Worm (Caenorhabditis elegans) whole organism, L4/young adult: ENCODE results near the gene T21D9.2.

Experiments used
- W03F9.2 ChIP-seq: fragments of 150-350 bp; optimal IDR thresholded peaks from 2 replicates; lab custom pipeline; 2014; ENCODE audit warnings: missing biosample characterization, missing genetic modification characterization
- dao-5 ChIP-seq: sonication (generic microtip); optimal IDR thresholded peaks from 2 replicates; lab custom pipeline; 2016; ENCODE audit warnings: missing genotype, missing genetic modification characterization, moderate library complexity, missing compliant biosample characterization
- him-1 ChIP-seq: sonication (generic microtip); optimal IDR thresholded peaks from 2 replicates; lab custom pipeline; 2016; ENCODE audit warnings: missing genotype, missing genetic modification reagents, missing genetic modification characterization, missing compliant biosample characterization

T21D9.2 gene

DNA sequence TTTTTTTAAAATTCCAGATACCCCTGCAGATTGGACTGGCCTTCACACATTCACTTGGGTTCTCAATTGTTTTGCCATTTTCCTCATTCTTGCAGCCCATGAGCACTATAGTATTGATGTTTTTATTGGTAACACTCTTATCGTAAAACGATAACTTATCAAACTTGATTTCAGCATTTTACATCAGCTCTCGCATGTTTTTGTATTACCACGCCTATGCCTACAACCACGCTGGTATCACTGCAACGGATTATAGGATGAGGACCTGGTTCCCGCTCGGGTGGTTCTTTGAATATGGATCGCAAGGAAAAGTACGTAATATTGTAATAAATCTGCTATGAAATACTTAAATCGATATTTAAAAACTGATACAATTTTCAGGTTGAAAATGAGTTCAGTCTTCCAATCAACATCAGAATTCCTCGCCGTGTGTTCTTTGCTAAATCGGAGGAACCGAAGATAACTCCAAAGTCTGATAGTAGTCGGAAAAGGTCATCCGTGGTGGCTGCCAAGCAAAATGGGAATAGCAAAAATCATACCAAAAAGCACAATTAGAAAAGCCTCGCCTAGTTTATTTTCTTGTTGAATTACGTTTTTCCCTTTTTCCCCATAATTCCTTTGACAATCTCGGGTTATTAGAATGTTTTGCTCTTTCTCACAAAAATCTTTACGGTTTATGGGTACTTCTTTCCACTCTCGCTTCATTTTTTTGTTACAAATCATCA is 14.1 kb upstream of the T21D9.2 start:
- no peak for TF ChIP-seq W03F9.2 (tag; lab: Kevin White, UChicago)
- no peak for TF ChIP-seq dao-5 (tag; lab: Kevin White, UChicago)
- TF ChIP-seq him-1, result no peak

DNA sequence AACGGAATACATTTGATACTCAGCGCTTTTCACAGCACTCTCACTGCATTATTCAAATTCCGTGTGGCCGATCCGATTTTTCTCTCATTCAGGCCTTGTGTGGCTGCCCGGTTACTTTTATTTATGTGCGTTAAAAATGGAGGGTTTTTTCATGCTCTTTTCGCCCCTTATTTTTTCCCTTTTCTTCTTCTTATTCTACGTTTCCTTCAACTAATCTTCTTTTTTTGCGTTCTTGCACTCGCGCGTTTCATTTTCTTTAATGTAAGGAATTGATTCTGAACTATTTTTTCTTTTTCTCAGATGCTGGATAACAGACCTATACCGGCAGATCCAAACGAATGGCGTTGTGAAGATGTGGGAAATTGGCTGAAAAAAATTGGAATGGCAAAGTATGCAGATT is 12.0 kb upstream of the T21D9.2 start, which contains the start of gene F53B1.2:
TSS of gene F53B1.2 (plus strand) at position 301 of the 400 bp plus-strand sequence.
- TF ChIP-seq him-1, result no peak
- no peak for TF ChIP-seq dao-5 (tag; lab: Kevin White, UChicago)
- TF ChIP-seq W03F9.2 (tag; lab: Kevin White, UChicago), result no peak

DNA sequence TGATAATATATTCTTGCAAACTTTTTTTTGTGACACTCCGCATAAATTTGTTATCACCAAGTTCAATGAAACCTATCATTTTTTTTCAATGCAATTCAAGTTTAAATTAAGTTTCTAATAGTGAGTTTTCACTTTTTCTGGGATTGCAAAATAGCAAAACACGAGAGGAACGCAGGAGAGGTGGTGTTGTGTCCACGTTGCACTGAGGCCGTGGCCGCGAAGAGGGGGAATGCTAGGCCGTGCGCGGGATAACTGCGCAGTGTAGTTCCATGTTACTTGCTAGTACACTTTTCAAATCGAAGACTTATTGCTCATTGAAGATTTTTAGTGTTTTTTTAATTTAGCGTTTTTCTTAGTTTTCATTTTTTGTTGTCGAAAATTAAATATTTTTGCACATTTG is 11.5 kb upstream of the T21D9.2 start:
- no peak for TF ChIP-seq him-1
- no peak for TF ChIP-seq dao-5 (tag; lab: Kevin White, UChicago)
- TF ChIP-seq W03F9.2 (tag; lab: Kevin White, UChicago), result no peak

DNA sequence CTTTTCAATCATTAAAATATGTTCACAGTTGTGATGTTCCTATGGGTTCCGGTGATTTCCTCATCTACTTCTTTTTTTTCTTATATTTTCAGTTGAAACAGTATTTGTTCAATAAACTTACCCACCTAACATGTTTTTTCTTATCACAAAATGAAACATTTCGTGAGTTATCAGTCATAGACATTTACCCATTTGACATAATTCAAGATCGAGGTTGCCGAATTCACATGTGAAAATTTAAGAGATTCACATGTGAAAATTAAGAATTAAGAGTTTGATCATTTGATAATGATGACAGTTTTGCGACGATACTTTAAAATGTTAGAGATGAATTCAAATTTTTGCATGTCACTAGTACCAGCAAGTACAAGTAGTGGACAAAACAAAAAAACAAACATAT is 10.7 kb upstream of the T21D9.2 start:
- TF ChIP-seq him-1 (no peak), dao-5 (tag; lab: Kevin White, UChicago) (no peak), W03F9.2 (tag; lab: Kevin White, UChicago) (no peak)

- TF ChIP-seq dao-5 (tag; lab: Kevin White, UChicago), result no peak
- TF ChIP-seq him-1, result no peak
- no peak for TF ChIP-seq W03F9.2 (tag; lab: Kevin White, UChicago)
Observed at ce11 chrX:2105310-2105709, 8.6 kb upstream of the T21D9.2 start, which contains the start of gene F53B1.3. Gene F53B1.3, plus strand, starts transcription at chrX:2105610.

DNA sequence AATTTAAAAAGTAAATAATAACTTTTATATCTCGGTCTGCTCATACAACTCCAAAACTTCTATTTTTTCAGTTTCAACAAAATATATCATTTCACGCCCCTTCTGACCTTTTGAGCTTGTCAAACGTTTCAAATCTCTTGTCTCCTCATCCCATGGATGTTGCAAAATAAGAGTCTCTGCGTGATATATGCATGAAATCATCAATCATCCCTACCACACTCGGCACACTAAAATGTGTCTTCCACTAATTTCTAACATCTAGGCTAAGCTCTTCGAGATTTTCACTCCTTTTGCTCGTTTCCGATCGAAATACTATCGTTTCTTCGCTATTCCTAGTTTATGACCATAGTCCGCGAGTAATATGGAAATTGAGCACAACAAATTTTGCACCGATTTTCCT is 2.3 kb upstream of the T21D9.2 start:
- TF ChIP-seq W03F9.2 (tag; lab: Kevin White, UChicago) (no peak), dao-5 (tag; lab: Kevin White, UChicago) (no peak), him-1 (no peak)

- TF ChIP-seq dao-5 (tag; lab: Kevin White, UChicago), result no peak
- no peak for TF ChIP-seq W03F9.2 (tag; lab: Kevin White, UChicago)
- no peak for TF ChIP-seq him-1
Observed at ce11 chrX:2094094-2094493, 2.6 kb downstream of the T21D9.2 start.

ce11 chrX:2093169-2093568 is 3.5 kb downstream of the T21D9.2 start, which contains the start of gene col-164:
Gene col-164, plus strand, starts transcription at chrX:2093469.
- TF ChIP-seq dao-5 (tag; lab: Kevin White, UChicago) (no peak), him-1 (no peak), W03F9.2 (tag; lab: Kevin White, UChicago) (no peak)

DNA sequence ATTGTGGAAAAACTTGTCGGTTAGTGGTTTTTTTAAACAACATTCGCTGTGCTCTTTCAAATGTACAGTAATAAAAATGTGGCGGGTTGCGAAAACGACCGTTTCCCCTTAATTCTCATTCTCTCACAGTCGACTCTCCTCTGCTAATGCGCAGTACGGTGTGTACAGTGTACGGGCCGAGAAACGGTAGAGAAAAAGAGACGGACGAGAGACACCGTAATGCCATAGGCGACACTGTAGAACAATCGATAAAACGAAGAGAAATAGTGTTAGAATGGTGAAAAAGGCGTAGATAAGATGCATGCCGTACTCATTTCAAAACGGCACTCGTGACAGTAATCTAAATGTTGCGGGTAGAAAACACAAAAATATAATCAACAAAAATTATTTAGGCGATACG is 6.2 kb downstream of the T21D9.2 start:
- TF ChIP-seq W03F9.2 (tag; lab: Kevin White, UChicago), result no peak
- TF ChIP-seq dao-5 (tag; lab: Kevin White, UChicago), result no peak
- no peak for TF ChIP-seq him-1

DNA sequence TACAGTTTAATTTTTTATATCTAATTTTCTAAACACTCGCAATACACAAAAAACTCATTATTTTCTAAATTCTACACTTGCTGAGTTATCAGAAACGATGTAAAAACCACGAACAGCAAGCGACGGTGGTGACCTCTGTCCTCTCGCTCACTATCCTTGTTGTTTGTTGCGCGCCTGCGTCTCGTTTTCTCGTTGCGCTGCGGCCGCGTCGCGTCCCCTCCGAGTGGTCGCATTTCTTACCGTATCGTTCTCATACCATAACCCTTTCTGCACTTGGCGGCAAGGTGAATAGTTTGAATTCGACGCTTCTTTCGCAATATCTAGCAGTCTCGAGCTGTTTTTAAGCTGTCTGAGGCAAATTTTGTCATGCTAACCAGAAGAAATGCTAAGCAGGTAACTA is 7.3 kb downstream of the T21D9.2 start, which contains the start of gene lsy-2:
TSS of gene lsy-2 (plus strand) at position 271 of the 400 bp plus-strand sequence.
- no peak for TF ChIP-seq dao-5 (tag; lab: Kevin White, UChicago)
- no peak for TF ChIP-seq him-1
- no peak for TF ChIP-seq W03F9.2 (tag; lab: Kevin White, UChicago)

DNA sequence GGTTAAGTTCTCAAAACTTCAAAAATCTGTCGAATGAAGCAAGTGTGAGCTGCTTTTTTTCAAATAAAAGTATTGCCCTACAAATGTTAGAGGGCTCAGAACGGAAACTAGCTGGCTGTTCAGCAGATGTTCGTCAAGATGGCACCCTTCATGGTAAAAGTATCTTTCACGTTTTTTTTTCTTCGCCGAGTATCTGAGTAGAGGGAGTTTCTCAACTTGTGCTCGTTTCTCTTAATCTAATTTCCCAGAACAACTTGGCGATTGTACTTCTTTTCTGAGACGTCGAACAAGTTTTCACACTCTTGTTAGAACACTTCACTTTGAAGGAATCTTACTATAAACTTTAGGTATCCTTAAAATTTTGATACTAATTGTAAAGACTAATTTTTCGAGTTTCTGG is 9.0 kb downstream of the T21D9.2 start:
- no peak for TF ChIP-seq dao-5 (tag; lab: Kevin White, UChicago)
- TF ChIP-seq him-1, result no peak
- TF ChIP-seq W03F9.2 (tag; lab: Kevin White, UChicago), result no peak

ce11 chrX:2085494-2085893 is 11.2 kb downstream of the T21D9.2 start:
- TF ChIP-seq him-1 (no peak), dao-5 (tag; lab: Kevin White, UChicago) (no peak), W03F9.2 (tag; lab: Kevin White, UChicago) (no peak)

- no peak for TF ChIP-seq W03F9.2 (tag; lab: Kevin White, UChicago)
- TF ChIP-seq dao-5 (tag; lab: Kevin White, UChicago), result no peak
- no peak for TF ChIP-seq him-1
Observed at ce11 chrX:2084988-2085387, 11.7 kb downstream of the T21D9.2 start, which contains the start of gene F49H12.2. Gene F49H12.2, plus strand, starts transcription at chrX:2085288.

DNA sequence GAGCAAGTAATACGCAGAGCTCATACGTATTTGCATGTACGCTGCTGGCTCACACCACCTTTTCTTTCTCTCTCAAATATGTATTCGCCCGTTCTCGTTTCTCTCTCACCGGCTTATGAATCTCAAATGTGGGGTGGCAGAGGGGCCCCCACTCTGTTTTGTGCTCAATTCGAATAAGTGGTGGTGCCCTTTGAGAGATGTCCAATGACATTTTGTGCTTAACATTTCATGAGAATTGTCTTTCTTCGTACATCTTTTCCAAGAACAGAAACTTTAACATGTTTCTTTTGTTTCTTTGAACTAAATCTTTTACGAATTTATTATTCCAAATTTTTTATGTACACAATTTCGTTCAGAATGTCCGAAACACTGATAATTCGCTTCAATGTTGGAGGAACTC is 12.7 kb downstream of the T21D9.2 start, which contains the start of gene F49H12.3:
TSS of gene F49H12.3 (plus strand) at position 357 of the 400 bp plus-strand sequence.
- TF ChIP-seq dao-5 (tag; lab: Kevin White, UChicago) (no peak), W03F9.2 (tag; lab: Kevin White, UChicago) (no peak), him-1 (no peak)
